Worm (Caenorhabditis elegans) whole organism, L2 larva: ENCODE measurements around the gene txt-18.

Source experiments
- ceh-82 ChIP-seq: fragments of 150-350 bp; optimal IDR thresholded peaks from 2 replicates; lab custom pipeline; 2014; ENCODE audit warnings: missing biosample characterization, missing genetic modification characterization
- egl-27 ChIP-seq: sonication (generic microtip); optimal IDR thresholded peaks from 3 replicates; lab custom pipeline; 2017; ENCODE audit warnings: missing biosample characterization, missing genetic modification reagents, missing genetic modification characterization
- lsy-2 ChIP-seq, 2 experiments: fragments of 150-350 bp in 1 of 2; sonication (generic microtip) in 1 of 2; optimal IDR thresholded peaks; 2 replicates each; lab custom pipeline; 2014 to 2017; ENCODE audit warnings: missing biosample characterization in 2 of 2, missing genetic modification characterization in 2 of 2

- TF ChIP-seq ceh-82 (tag; lab: Kevin White, UChicago), result no peak
- no peak for TF ChIP-seq lsy-2 (tag; optimal IDR thresholded peaks at IDR 0.05; lab: Kevin White, UChicago)
- TF ChIP-seq egl-27 (tag; lab: Kevin White, UChicago), result no peak
Measured at ce11 chrII:6365237-6365815, 21.5 kb downstream of the txt-18 start, which contains the start of the genes ani-2 and clec-88.
